Worm (Caenorhabditis elegans): ENCODE data around the gene dlat-1.

dlat-1 gene

ce11 chrV:14476680-14477079 is 29.6 kb upstream of the dlat-1 start, which contains the start of gene clec-54:
Gene clec-54, plus strand, starts transcription at chrV:14476903.
- TF ChIP-seq unc-62 (GFP tag; optimal IDR thresholded peaks at IDR 0.05) (no peak), efl-1 (optimal IDR thresholded peaks at IDR 0.05) (no peak), efl-1 (GFP tag; optimal IDR thresholded peaks at IDR 0.05 in 1 of 2) (peak in 1 of 2 experiments; percentile 63), lin-39 (tag; optimal IDR thresholded peaks at IDR 0.05) (no peak), C34B4.2 (tag; optimal IDR thresholded peaks at IDR 0.05) (no peak), ama-1 (optimal IDR thresholded peaks at IDR 0.05) (no peak), pqm-1 (tag; optimal IDR thresholded peaks at IDR 0.05) (no peak), zag-1 (tag; optimal IDR thresholded peaks at IDR 0.05) (no peak), egl-13 (tag; optimal IDR thresholded peaks at IDR 0.05) (no peak), lsy-2 (tag; optimal IDR thresholded peaks at IDR 0.05) (no peak), fos-1 (tag; optimal IDR thresholded peaks at IDR 0.05) (no peak), aha-1 (tag; optimal IDR thresholded peaks at IDR 0.05) (no peak), ceh-90 (tag; optimal IDR thresholded peaks at IDR 0.05) (no peak), elt-2 (tag; optimal IDR thresholded peaks at IDR 0.05) (peak; percentile 52)

DNA sequence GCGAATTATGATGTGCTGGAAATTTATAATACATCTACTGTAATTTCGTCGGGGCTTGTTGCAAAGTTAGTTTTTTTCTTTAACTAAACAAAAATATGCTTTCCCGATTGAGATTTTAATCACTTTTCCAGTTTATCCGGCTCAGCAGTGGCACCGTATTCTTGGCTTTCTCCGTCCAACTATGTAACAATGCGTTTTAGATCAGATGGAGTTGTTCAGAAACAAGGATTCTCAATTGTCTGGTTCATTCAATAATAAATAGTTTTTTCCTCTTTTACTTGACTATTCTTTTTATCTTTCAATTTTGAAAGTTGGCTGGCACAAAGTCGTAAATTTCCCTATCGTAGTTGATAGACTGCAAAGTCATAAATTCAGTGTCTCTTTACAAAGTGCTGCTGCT is 27.0 kb upstream of the dlat-1 start, which contains the start of gene clec-56:
TSS of gene clec-56 (plus strand) at position 301 of the 400 bp plus-strand sequence.
- no peak for TF ChIP-seq nhr-20 (tag; optimal IDR thresholded peaks at IDR 0.05)
- TF ChIP-seq mdl-1 (tag; optimal IDR thresholded peaks at IDR 0.05): no peak
- no peak for TF ChIP-seq blmp-1 (tag; optimal IDR thresholded peaks at IDR 0.05)
- no peak for TF ChIP-seq snu-23 (GFP tag; optimal IDR thresholded peaks at IDR 0.05)
- TF ChIP-seq zag-1 (tag; optimal IDR thresholded peaks at IDR 0.05): no peak
- TF ChIP-seq pax-3 (tag; optimal IDR thresholded peaks at IDR 0.05): no peak
- TF ChIP-seq grh-1 (GFP tag; IDR thresholded peaks at IDR 0.05): no peak
- TF ChIP-seq lin-14 (GFP tag; optimal IDR thresholded peaks at IDR 0.05): no peak

DNA sequence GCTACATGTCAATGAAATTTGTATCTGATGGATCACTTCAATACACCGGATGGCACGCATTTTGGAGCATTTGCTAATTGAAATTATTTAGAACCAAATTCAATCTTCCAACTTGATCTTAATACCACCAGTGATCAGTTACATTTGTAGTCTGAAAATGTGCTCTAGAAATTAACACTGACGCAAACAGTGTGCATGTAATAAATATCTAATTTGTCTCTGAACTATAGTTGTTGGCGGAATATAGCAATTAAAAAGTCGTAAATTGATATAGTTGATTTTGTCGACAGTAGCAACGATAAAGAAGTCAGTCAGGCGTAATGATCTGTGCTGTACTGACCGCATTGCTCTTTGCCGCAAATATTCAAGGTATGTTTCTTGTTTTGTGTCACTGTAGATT is 25.1 kb upstream of the dlat-1 start, which contains the start of gene clec-227:
TSS of gene clec-227 (plus strand) at position 301 of the 400 bp plus-strand sequence.
- TF ChIP-seq nhr-11 (tag; optimal IDR thresholded peaks at IDR 0.05): no peak
- TF ChIP-seq efl-1 (optimal IDR thresholded peaks at IDR 0.05): no peak
- peak in 1 of 2 experiments; percentile 85 for TF ChIP-seq efl-1 (GFP tag; optimal IDR thresholded peaks at IDR 0.05 in 1 of 2)

DNA sequence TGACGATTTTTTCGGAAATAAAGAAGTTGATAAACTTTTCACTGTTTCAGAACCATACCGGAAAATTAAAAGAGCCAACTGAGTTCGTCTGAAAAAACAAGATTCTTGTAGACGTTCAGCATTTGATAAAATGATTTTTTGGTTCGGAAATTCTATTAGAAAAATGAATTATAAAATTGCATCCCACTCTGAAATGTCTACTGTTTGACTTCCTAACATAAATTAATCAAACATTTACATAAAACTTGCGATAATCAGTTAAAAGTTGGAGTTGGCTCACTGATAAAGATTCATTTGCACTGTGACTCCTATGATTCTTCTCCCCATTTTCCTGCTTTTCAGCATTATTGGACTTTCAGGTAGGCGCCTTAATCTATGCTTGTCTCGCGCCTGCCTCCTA is 21.8 kb upstream of the dlat-1 start, which contains the start of gene clec-57:
TSS of gene clec-57 (plus strand) at position 301 of the 400 bp plus-strand sequence.
- TF ChIP-seq C04F5.9 (tag; optimal IDR thresholded peaks at IDR 0.05) (no peak), ztf-11 (tag; optimal IDR thresholded peaks at IDR 0.05) (no peak), efl-3 (GFP tag; optimal IDR thresholded peaks at IDR 0.05) (no peak), lin-35 (GFP tag; optimal IDR thresholded peaks at IDR 0.05) (no peak), tlp-1 (tag; optimal IDR thresholded peaks at IDR 0.05) (no peak), ets-5 (GFP tag; IDR thresholded peaks at IDR 0.05) (no peak), mab-9 (GFP tag; IDR thresholded peaks at IDR 0.05) (no peak), efl-1 (optimal IDR thresholded peaks at IDR 0.05) (no peak), efl-1 (GFP tag; optimal IDR thresholded peaks at IDR 0.05 in 1 of 2) (no peak), irx-1 (tag; optimal IDR thresholded peaks at IDR 0.05) (no peak), C16A3.4 (tag; optimal IDR thresholded peaks at IDR 0.05) (no peak), nhr-71 (tag; optimal IDR thresholded peaks at IDR 0.05) (no peak), unc-130 (tag; optimal IDR thresholded peaks at IDR 0.05) (no peak)

DNA sequence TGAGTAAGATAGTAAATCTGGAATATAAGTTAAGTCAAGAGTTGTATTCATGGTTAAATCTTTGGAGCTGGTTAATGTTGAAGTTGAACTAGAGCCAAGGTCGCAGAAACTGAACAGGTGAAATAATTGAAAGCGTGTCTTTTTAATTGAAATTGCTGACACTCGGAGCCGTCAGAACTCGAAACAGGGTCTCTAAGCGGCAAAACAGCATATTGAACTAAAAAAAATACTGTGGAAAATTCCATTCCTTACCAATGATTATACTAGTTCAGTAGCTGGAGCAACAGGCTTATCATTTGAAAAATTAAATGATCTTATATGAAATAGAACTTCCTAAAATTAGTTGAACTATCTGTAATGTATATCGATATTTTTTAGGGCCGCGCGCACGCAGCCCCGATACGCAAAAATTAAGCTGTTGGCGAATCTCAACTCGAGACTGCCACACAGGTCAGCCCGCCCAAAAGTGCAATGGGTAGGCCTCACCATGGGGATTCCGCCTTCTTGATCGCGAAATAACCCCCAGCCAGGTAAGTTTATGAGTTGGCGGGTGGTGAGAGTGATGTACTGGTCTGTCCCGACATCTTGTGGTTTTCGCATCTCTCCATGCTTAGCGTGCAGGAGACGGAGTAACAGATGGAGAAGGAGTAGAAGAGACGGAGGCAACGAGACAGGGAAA is 21.2 kb upstream of the dlat-1 start, which contains the start of gene srz-97:
TSS of gene srz-97 (minus strand) at position 51 of the 679 bp plus-strand sequence.
- TF ChIP-seq nhr-77 (tag; optimal IDR thresholded peaks at IDR 0.05): peak; percentile 6
- peak; percentile 90 for TF ChIP-seq nhr-85 (tag)
- TF ChIP-seq ceh-82 (tag; optimal IDR thresholded peaks at IDR 0.05): peak in 1 of 3 experiments; percentile 16
- TF ChIP-seq mep-1 (tag; optimal IDR thresholded peaks at IDR 0.05): peak; percentile 4
- TF ChIP-seq mdl-1 (tag; optimal IDR thresholded peaks at IDR 0.05): no peak
- TF ChIP-seq nhr-237 (tag; optimal IDR thresholded peaks at IDR 0.05): no peak
- TF ChIP-seq lin-35 (GFP tag; optimal IDR thresholded peaks at IDR 0.05): peak in 1 of 2 experiments; percentile 38
- TF ChIP-seq hlh-4 (tag; optimal IDR thresholded peaks at IDR 0.05): peak; percentile 4
- no peak for TF ChIP-seq unc-62 (GFP tag; optimal IDR thresholded peaks at IDR 0.05)
- TF ChIP-seq efl-1 (optimal IDR thresholded peaks at IDR 0.05): peak; percentile 41 to 60
- TF ChIP-seq efl-1 (GFP tag; optimal IDR thresholded peaks at IDR 0.05 in 1 of 2): peak in 1 of 2 experiments; percentile 77
- TF ChIP-seq sptf-1 (tag; optimal IDR thresholded peaks at IDR 0.05): no peak
- TF ChIP-seq fkh-8 (tag; optimal IDR thresholded peaks at IDR 0.05): no peak
- peak; percentile 65 for TF ChIP-seq grh-1 (GFP tag; IDR thresholded peaks at IDR 0.05)
- TF ChIP-seq lin-14 (GFP tag; optimal IDR thresholded peaks at IDR 0.05): peak; percentile 42
- TF ChIP-seq nhr-20 (tag; optimal IDR thresholded peaks at IDR 0.05): peak; percentile 69
- TF ChIP-seq hpl-2 (GFP tag; optimal IDR thresholded peaks at IDR 0.05): peak; percentile 17
- TF ChIP-seq dpl-1 (GFP tag; optimal IDR thresholded peaks at IDR 0.05): peak in 1 of 3 experiments; percentile 27
- no peak for TF ChIP-seq Y116A8C.19 (tag; optimal IDR thresholded peaks at IDR 0.05; ENCODE audit: borderline replicate concordance)

Measured in whole organism, L1 larva.